Fruit fly (Drosophila melanogaster) whole organism: ENCODE data around the gene dy.

Source experiments
- CG8478 ChIP-seq: fragments of >200 bp; optimal IDR thresholded peaks from 2 replicates; lab custom pipeline; 2018; ENCODE audit warnings: inconsistent platforms
- Dll ChIP-seq: fragments of >200 bp; optimal IDR thresholded peaks from 2 replicates; lab custom pipeline; 2017
- EcR ChIP-seq, 2 experiments: fragments of >200 bp; optimal IDR thresholded peaks; 2 replicates each; lab custom pipeline; 2017; ENCODE audit warnings: missing biosample characterization in 2 of 2, missing genetic modification characterization in 2 of 2, missing genetic modification reagents in 2 of 2
- pan ChIP-seq: fragments of >200 bp; optimal IDR thresholded peaks from 2 replicates; lab custom pipeline; 2017
- psq ChIP-seq: fragments of >200 bp; optimal IDR thresholded peaks from 2 replicates; lab custom pipeline; 2017
- usp ChIP-seq: fragments of >200 bp; optimal IDR thresholded peaks from 2 replicates; lab custom pipeline; 2017; ENCODE audit warnings: missing biosample characterization, missing genetic modification characterization, mixed read lengths

dy gene

dm6 chrX:11815356-11816270, 37.0 kb upstream of the dy start:
- TF ChIP-seq pan (lab: Kevin White, UChicago) (no peak), psq (lab: Kevin White, UChicago) (no peak)

- TF ChIP-seq psq (lab: Kevin White, UChicago), result no peak
- TF ChIP-seq usp (GFP tag; lab: Kevin White, UChicago), result no peak
- no peak for TF ChIP-seq CG8478 (lab: Kevin White, UChicago)
- TF ChIP-seq pan (lab: Kevin White, UChicago), result no peak
- no peak for TF ChIP-seq Dll (lab: Kevin White, UChicago)
- no peak for TF ChIP-seq EcR (GFP tag; optimal IDR thresholded peaks at IDR 0.05; lab: Kevin White, UChicago)
Measured at dm6 chrX:11813721-11814161, 35.2 kb upstream of the dy start.

- TF ChIP-seq psq (lab: Kevin White, UChicago) (no peak), pan (lab: Kevin White, UChicago) (no peak), CG8478 (lab: Kevin White, UChicago) (no peak), Dll (lab: Kevin White, UChicago) (no peak), usp (GFP tag; lab: Kevin White, UChicago) (no peak), EcR (GFP tag; optimal IDR thresholded peaks at IDR 0.05; lab: Kevin White, UChicago) (no peak)
Measured at dm6 chrX:11812828-11813227, 34.2 kb upstream of the dy start.

- TF ChIP-seq psq (lab: Kevin White, UChicago), result no peak
- TF ChIP-seq Dll (lab: Kevin White, UChicago), result no peak
- no peak for TF ChIP-seq usp (GFP tag; lab: Kevin White, UChicago)
- no peak for TF ChIP-seq EcR (GFP tag; optimal IDR thresholded peaks at IDR 0.05; lab: Kevin White, UChicago)
- no peak for TF ChIP-seq CG8478 (lab: Kevin White, UChicago)
- no peak for TF ChIP-seq pan (lab: Kevin White, UChicago)
Measured at dm6 chrX:11806867-11807747, 28.5 kb upstream of the dy start, which contains the start of gene Hsc70-3. Gene Hsc70-3, minus strand, starts transcription at chrX:11807117.

dm6 chrX:11806196-11806595, 27.6 kb upstream of the dy start:
- no peak for TF ChIP-seq pan (lab: Kevin White, UChicago)
- TF ChIP-seq usp (GFP tag; lab: Kevin White, UChicago), result no peak
- no peak for TF ChIP-seq CG8478 (lab: Kevin White, UChicago)
- no peak for TF ChIP-seq psq (lab: Kevin White, UChicago)
- no peak for TF ChIP-seq EcR (GFP tag; optimal IDR thresholded peaks at IDR 0.05; lab: Kevin White, UChicago)
- TF ChIP-seq Dll (lab: Kevin White, UChicago), result no peak

dm6 chrX:11805066-11805766, 26.6 kb upstream of the dy start:
- no peak for TF ChIP-seq pan (lab: Kevin White, UChicago)
- no peak for TF ChIP-seq psq (lab: Kevin White, UChicago)
- TF ChIP-seq EcR (GFP tag; optimal IDR thresholded peaks at IDR 0.05; lab: Kevin White, UChicago), result no peak
- TF ChIP-seq Dll (lab: Kevin White, UChicago), result no peak
- TF ChIP-seq usp (GFP tag; lab: Kevin White, UChicago), result no peak
- no peak for TF ChIP-seq CG8478 (lab: Kevin White, UChicago)

dm6 chrX:11799931-11800330, 21.3 kb upstream of the dy start:
- TF ChIP-seq usp (GFP tag; lab: Kevin White, UChicago) (no peak), CG8478 (lab: Kevin White, UChicago) (no peak), psq (lab: Kevin White, UChicago) (no peak), Dll (lab: Kevin White, UChicago) (no peak), EcR (GFP tag; optimal IDR thresholded peaks at IDR 0.05; lab: Kevin White, UChicago) (no peak), pan (lab: Kevin White, UChicago) (no peak)

- TF ChIP-seq psq (lab: Kevin White, UChicago) (no peak), CG8478 (lab: Kevin White, UChicago) (no peak), Dll (lab: Kevin White, UChicago) (no peak), EcR (GFP tag; optimal IDR thresholded peaks at IDR 0.05; lab: Kevin White, UChicago) (no peak), usp (GFP tag; lab: Kevin White, UChicago) (no peak), pan (lab: Kevin White, UChicago) (no peak)
Measured at dm6 chrX:11798522-11798921, 19.9 kb upstream of the dy start.

- TF ChIP-seq EcR (GFP tag; optimal IDR thresholded peaks at IDR 0.05; lab: Kevin White, UChicago) (no peak), usp (GFP tag; lab: Kevin White, UChicago) (no peak), pan (lab: Kevin White, UChicago) (no peak), psq (lab: Kevin White, UChicago) (no peak), Dll (lab: Kevin White, UChicago) (no peak), CG8478 (lab: Kevin White, UChicago) (no peak)
Measured at dm6 chrX:11796925-11797324, 18.3 kb upstream of the dy start.

- TF ChIP-seq Dll (lab: Kevin White, UChicago) (no peak), pan (lab: Kevin White, UChicago) (no peak), psq (lab: Kevin White, UChicago) (no peak), EcR (GFP tag; optimal IDR thresholded peaks at IDR 0.05; lab: Kevin White, UChicago) (no peak), CG8478 (lab: Kevin White, UChicago) (no peak), usp (GFP tag; lab: Kevin White, UChicago) (no peak)
Measured at dm6 chrX:11793434-11793833, 14.8 kb upstream of the dy start.
